Fruit fly (Drosophila melanogaster) whole organism, prepupa: ENCODE data around the gene Ucp4A.

ENCODE experiments used
- Blimp-1 ChIP-seq: fragments of 200-800 bp; sonication (Bioruptor generic); optimal IDR thresholded peaks from 3 replicates; lab custom pipeline; 2017; ENCODE audit warnings: missing biosample characterization, missing genetic modification characterization, mild to moderate bottlenecking, moderate library complexity, missing genetic modification reagents
- CG10631 ChIP-seq: fragments of 200-800 bp; sonication (Bioruptor generic); optimal IDR thresholded peaks from 2 replicates; lab custom pipeline; 2016; ENCODE audit warnings: missing biosample characterization, missing genetic modification characterization
- CG10669 ChIP-seq: fragments of 200-800 bp; sonication (Bioruptor generic); optimal IDR thresholded peaks from 3 replicates; lab custom pipeline; 2018; ENCODE audit warnings: missing biosample characterization, mild to moderate bottlenecking, missing genetic modification characterization, moderate library complexity
- CG11294 ChIP-seq: fragments of 200-800 bp; sonication (Bioruptor generic); IDR thresholded peaks from 2 replicates; pipeline ENCODE4 v1.3.6; 2022; ENCODE audit warnings: missing biosample characterization, missing genetic modification characterization
- CG11762 ChIP-seq: fragments of 200-800 bp; sonication (Bioruptor generic); optimal IDR thresholded peaks from 3 replicates; lab custom pipeline; 2016; ENCODE audit warnings: missing biosample characterization, missing genetic modification characterization; ENCODE audit not compliant: insufficient read depth
- CG11902 ChIP-seq: fragments of 200-800 bp; sonication (Bioruptor generic); optimal IDR thresholded peaks from 3 replicates; lab custom pipeline; 2016; ENCODE audit warnings: missing biosample characterization, missing genetic modification characterization
- CG15336 ChIP-seq: fragments of 200-800 bp; sonication (Bioruptor generic); IDR thresholded peaks from 2 replicates; pipeline ENCODE4 v1.3.6; 2022; ENCODE audit warnings: missing biosample characterization, missing genetic modification characterization
- CG1621 ChIP-seq: fragments of 200-800 bp; sonication (Bioruptor generic); optimal IDR thresholded peaks from 3 replicates; lab custom pipeline; 2018; ENCODE audit warnings: missing biosample characterization, mild to moderate bottlenecking, missing genetic modification characterization
- CG3032 ChIP-seq: fragments of 200-800 bp; optimal IDR thresholded peaks from 2 replicates; lab custom pipeline; 2019; ENCODE audit warnings: missing biosample characterization, mild to moderate bottlenecking, missing genetic modification characterization, moderate library complexity
- CG31627 ChIP-seq: fragments of 200-800 bp; sonication (Bioruptor generic); optimal IDR thresholded peaks from 3 replicates; lab custom pipeline; 2016; ENCODE audit warnings: missing biosample characterization, missing genetic modification characterization
- CG32006 ChIP-seq: fragments of 200-800 bp; sonication (Bioruptor generic); optimal IDR thresholded peaks from 3 replicates; lab custom pipeline; 2017; ENCODE audit warnings: missing biosample characterization, mild to moderate bottlenecking, missing genetic modification characterization
- CG34406 ChIP-seq: fragments of 200-800 bp; sonication (Bioruptor generic); optimal IDR thresholded peaks from 3 replicates; lab custom pipeline; 2016; ENCODE audit warnings: missing biosample characterization, missing genetic modification characterization
- CG3919 ChIP-seq: fragments of 200-800 bp; sonication (Bioruptor generic); optimal IDR thresholded peaks from 3 replicates; lab custom pipeline; 2016; ENCODE audit warnings: missing biosample characterization, missing genetic modification characterization
- CG4318 ChIP-seq: fragments of 200-800 bp; sonication (Bioruptor generic); optimal IDR thresholded peaks from 3 replicates; lab custom pipeline; 2017; ENCODE audit warnings: missing biosample characterization, mild to moderate bottlenecking, missing genetic modification characterization
- CG6163 ChIP-seq: fragments of 200-800 bp; sonication (Bioruptor generic); IDR thresholded peaks from 3 replicates; pipeline ENCODE4 v1.3.6; 2022; ENCODE audit warnings: missing biosample characterization, missing genetic modification characterization
- CG6276 ChIP-seq: fragments of 200-800 bp; sonication (Bioruptor generic); optimal IDR thresholded peaks from 2 replicates; lab custom pipeline; 2017; ENCODE audit warnings: missing biosample characterization, mild to moderate bottlenecking, missing genetic modification characterization
- CG6792 ChIP-seq: fragments of 200-800 bp; sonication (Bioruptor generic); optimal IDR thresholded peaks from 3 replicates; lab custom pipeline; 2016; ENCODE audit warnings: missing biosample characterization, missing genetic modification characterization
- CG6808 ChIP-seq: fragments of 200-800 bp; sonication (Bioruptor generic); optimal IDR thresholded peaks from 3 replicates; lab custom pipeline; 2017; ENCODE audit warnings: missing biosample characterization, missing genetic modification characterization, mild to moderate bottlenecking, moderate library complexity, missing genetic modification reagents
- CG7368 ChIP-seq: fragments of 200-800 bp; sonication (Bioruptor generic); optimal IDR thresholded peaks from 3 replicates; lab custom pipeline; 2016; ENCODE audit warnings: missing biosample characterization, missing genetic modification characterization
- CG8119 ChIP-seq: fragments of 200-800 bp; sonication (Bioruptor generic); IDR thresholded peaks from 3 replicates; pipeline ENCODE4 v1.3.6; 2022; ENCODE audit warnings: missing biosample characterization, missing genetic modification characterization
- CG8319 ChIP-seq: fragments of 200-800 bp; sonication (Bioruptor generic); optimal IDR thresholded peaks from 3 replicates; lab custom pipeline; 2016; ENCODE audit warnings: missing biosample characterization, missing genetic modification characterization
- CG8632 ChIP-seq: fragments of 200-800 bp; sonication (Bioruptor generic); optimal IDR thresholded peaks from 3 replicates; lab custom pipeline; 2016; ENCODE audit warnings: missing biosample characterization, missing genetic modification characterization
- CG9139 ChIP-seq: fragments of 200-800 bp; sonication (Bioruptor generic); optimal IDR thresholded peaks from 3 replicates; lab custom pipeline; 2017; ENCODE audit warnings: missing biosample characterization, mild to moderate bottlenecking, missing genetic modification characterization
- Eip75B ChIP-seq: fragments of 200-800 bp; sonication (Bioruptor generic); optimal IDR thresholded peaks from 3 replicates; lab custom pipeline; 2016; ENCODE audit warnings: missing biosample characterization, missing genetic modification characterization
- Eip93F ChIP-seq: fragments of 200-800 bp; sonication (Bioruptor generic); optimal IDR thresholded peaks from 2 replicates; lab custom pipeline; 2016; ENCODE audit warnings: missing biosample characterization, mild to moderate bottlenecking, missing genetic modification characterization
- Ets96B ChIP-seq: fragments of 200-800 bp; optimal IDR thresholded peaks from 2 replicates; lab custom pipeline; 2019; ENCODE audit warnings: missing biosample characterization, mild to moderate bottlenecking, missing genetic modification characterization, moderate library complexity
- Gug ChIP-seq: fragments of 200-800 bp; sonication (Bioruptor generic); IDR thresholded peaks from 2 replicates; pipeline ENCODE4 v1.3.6; 2022; ENCODE audit warnings: missing biosample characterization, missing genetic modification characterization
- Hr38 ChIP-seq: sonication (Bioruptor generic); optimal IDR thresholded peaks from 2 replicates; lab custom pipeline; 2016; ENCODE audit warnings: missing biosample characterization, missing genetic modification characterization
- Hr39 ChIP-seq: fragments of 200-800 bp; sonication (Bioruptor generic); optimal IDR thresholded peaks from 2 replicates; lab custom pipeline; 2016; ENCODE audit warnings: missing biosample characterization, missing genetic modification characterization
- Hr4 ChIP-seq: fragments of 200-800 bp; sonication (Bioruptor generic); optimal IDR thresholded peaks from 3 replicates; lab custom pipeline; 2016; ENCODE audit warnings: missing biosample characterization, missing genetic modification characterization
- Lpt ChIP-seq: fragments of 200-800 bp; sonication (Bioruptor generic); optimal IDR thresholded peaks from 3 replicates; lab custom pipeline; 2016; ENCODE audit warnings: missing biosample characterization, missing genetic modification characterization
- Met ChIP-seq: fragments of 200-800 bp; sonication (Bioruptor generic); optimal IDR thresholded peaks from 3 replicates; lab custom pipeline; 2016; ENCODE audit warnings: missing biosample characterization, missing genetic modification characterization
- Smox ChIP-seq: fragments of 200-800 bp; sonication (Bioruptor generic); optimal IDR thresholded peaks from 3 replicates; lab custom pipeline; 2016; ENCODE audit warnings: missing biosample characterization, missing genetic modification characterization
- Sox102F ChIP-seq: fragments of 200-800 bp; sonication (Bioruptor generic); optimal IDR thresholded peaks from 2 replicates; lab custom pipeline; 2016; ENCODE audit warnings: missing biosample characterization, mild to moderate bottlenecking, missing genetic modification characterization
- Sox14 ChIP-seq: fragments of 200-800 bp; sonication (Bioruptor generic); optimal IDR thresholded peaks from 3 replicates; lab custom pipeline; 2016; ENCODE audit warnings: missing biosample characterization, missing genetic modification characterization
- acj6 ChIP-seq: fragments of 200-800 bp; sonication (Bioruptor generic); optimal IDR thresholded peaks from 3 replicates; lab custom pipeline; 2016; ENCODE audit warnings: missing biosample characterization, missing genetic modification characterization
- cyc ChIP-seq: fragments of 200-800 bp; sonication (Bioruptor generic); optimal IDR thresholded peaks from 3 replicates; lab custom pipeline; 2016; ENCODE audit warnings: missing biosample characterization, missing genetic modification characterization
- dac ChIP-seq: fragments of 200-800 bp; sonication (Bioruptor generic); optimal IDR thresholded peaks from 2 replicates; lab custom pipeline; 2017; ENCODE audit warnings: missing biosample characterization, mild to moderate bottlenecking, missing genetic modification characterization
- eg ChIP-seq: fragments of 200-800 bp; sonication (Bioruptor generic); IDR thresholded peaks from 3 replicates; pipeline ENCODE4 v1.3.6; 2022; ENCODE audit warnings: missing biosample characterization, missing genetic modification characterization
- fkh ChIP-seq: fragments of 200-800 bp; sonication (Bioruptor generic); optimal IDR thresholded peaks from 3 replicates; lab custom pipeline; 2017; ENCODE audit warnings: missing biosample characterization, mild to moderate bottlenecking, missing genetic modification characterization, moderate library complexity
- lz ChIP-seq: fragments of 200-800 bp; sonication (Bioruptor generic); optimal IDR thresholded peaks from 3 replicates; lab custom pipeline; 2016; ENCODE audit warnings: missing biosample characterization, missing genetic modification characterization
- net ChIP-seq: fragments of 200-800 bp; sonication (Bioruptor generic); optimal IDR thresholded peaks from 3 replicates; lab custom pipeline; 2016; ENCODE audit warnings: missing biosample characterization, missing genetic modification characterization
- pdm3 ChIP-seq: fragments of 200-800 bp; sonication (Bioruptor generic); optimal IDR thresholded peaks from 3 replicates; lab custom pipeline; 2016; ENCODE audit warnings: missing biosample characterization, missing genetic modification characterization
- salr ChIP-seq, 2 experiments: fragments of 200-800 bp; sonication (Bioruptor generic); optimal IDR thresholded peaks; 3 replicates each; lab custom pipeline; 2016 to 2018; ENCODE audit warnings: missing biosample characterization in 2 of 2, missing genetic modification characterization in 2 of 2, mild to moderate bottlenecking in 1 of 2
- spab ChIP-seq: fragments of 200-800 bp; sonication (Bioruptor generic); optimal IDR thresholded peaks from 2 replicates; lab custom pipeline; 2017; ENCODE audit warnings: missing biosample characterization, mild to moderate bottlenecking, missing genetic modification characterization, missing genetic modification reagents
- ss ChIP-seq, 2 experiments: fragments of 200-800 bp; sonication (Bioruptor generic); optimal IDR thresholded peaks; 2 replicates in 1 of 2; 3 replicates in 1 of 2; lab custom pipeline; 2017 to 2018; ENCODE audit warnings: mild to moderate bottlenecking in 2 of 2, missing biosample characterization in 2 of 2, missing genetic modification characterization in 2 of 2, moderate library complexity in 1 of 2
- svp ChIP-seq: fragments of 200-800 bp; sonication (Bioruptor generic); peaks from one replicate; lab custom pipeline; 2016; ENCODE audit warnings: missing biosample characterization, missing genetic modification characterization
- topi ChIP-seq: fragments of 200-800 bp; sonication (Bioruptor generic); optimal IDR thresholded peaks from 3 replicates; lab custom pipeline; 2016; ENCODE audit warnings: missing biosample characterization, missing genetic modification characterization
- vri ChIP-seq: fragments of 200-800 bp; sonication (Bioruptor generic); optimal IDR thresholded peaks from 3 replicates; lab custom pipeline; 2016; ENCODE audit warnings: missing biosample characterization, mild to moderate bottlenecking, missing genetic modification characterization

Gene Ucp4A

DNA sequence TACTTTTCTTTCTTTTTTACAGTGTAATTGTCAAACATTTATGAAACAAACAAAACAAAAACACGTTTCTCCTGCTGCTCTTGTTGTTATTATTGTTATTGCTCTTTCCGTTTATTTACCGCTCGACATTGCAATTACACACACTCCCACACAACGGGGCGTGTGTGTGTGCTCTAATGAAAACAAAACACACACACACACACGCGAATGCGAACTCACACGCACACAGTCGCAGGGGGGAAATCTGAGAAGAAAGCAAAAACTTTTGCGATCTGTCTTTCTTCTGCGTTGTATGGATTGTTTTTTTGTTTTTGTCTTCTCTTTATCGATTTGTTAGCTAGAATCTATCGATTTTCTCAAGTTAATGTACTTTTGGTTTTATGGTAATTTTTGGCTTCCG is 33.2 kb downstream of the Ucp4A start:
- TF ChIP-seq CG32006 (GFP tag; lab: Kevin White, UChicago): no peak
- peak; percentile 26 for TF ChIP-seq Sox14
- TF ChIP-seq vri: no peak
- no peak for TF ChIP-seq dac (GFP tag; lab: Kevin White, UChicago)
- TF ChIP-seq pdm3 (GFP tag; lab: Kevin White, UChicago): no peak
- no peak for TF ChIP-seq Ets96B (tag; lab: Kevin White, UChicago)
- no peak for TF ChIP-seq CG3032 (tag; lab: Kevin White, UChicago)
- TF ChIP-seq CG6792 (GFP tag; lab: Kevin White, UChicago): peak; percentile 19
- 0 out of 3 replicates have a peak, but pooled peaks have one; percentile 31 for TF ChIP-seq eg (GFP tag; lab: Robert Waterston, UW)
- no peak for TF ChIP-seq ss (GFP tag; optimal IDR thresholded peaks at IDR 0.05; lab: Kevin White, UChicago)
- TF ChIP-seq fkh (GFP tag; lab: Kevin White, UChicago): no peak
- no peak for TF ChIP-seq Eip75B
- no peak for TF ChIP-seq Gug
- TF ChIP-seq CG8119 (GFP tag; lab: Robert Waterston, UW): no peak; the same call in 2 of the 3 replicates
- TF ChIP-seq CG3919 (GFP tag; lab: Kevin White, UChicago): no peak
- 0 out of 3 replicates have a peak, but pooled peaks have one; percentile 14 for TF ChIP-seq CG6163 (GFP tag; lab: Robert Waterston, UW)
- no peak for TF ChIP-seq CG34406 (GFP tag; lab: Kevin White, UChicago)

DNA sequence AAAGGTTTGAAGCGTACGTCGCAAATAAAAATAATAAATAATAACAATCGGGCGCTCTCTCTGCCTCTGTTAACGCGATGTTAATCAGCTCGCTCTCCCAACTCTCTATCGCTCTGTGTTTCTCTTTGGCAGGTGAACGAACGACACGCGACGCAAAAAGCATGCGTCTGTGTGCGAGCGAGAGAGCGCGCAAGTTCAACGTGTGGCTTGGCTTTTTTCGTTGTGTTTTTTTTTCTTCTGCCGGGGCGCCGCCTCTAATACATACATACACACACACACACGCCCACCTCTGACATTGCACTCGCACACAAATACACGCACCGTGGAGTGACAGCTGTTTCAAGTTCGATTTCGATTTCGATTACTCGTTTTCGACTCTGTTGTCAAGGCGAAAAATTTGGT is 33.9 kb downstream of the Ucp4A start:
- TF ChIP-seq dac (GFP tag; lab: Kevin White, UChicago) (no peak), spab (GFP tag; lab: Kevin White, UChicago) (no peak), topi (GFP tag; lab: Kevin White, UChicago) (no peak), CG15336 (GFP tag; lab: Robert Waterston, UW) (peak; percentile 55; the same call in 1 of the 2 replicates), Eip93F (GFP tag; lab: Kevin White, UChicago) (peak; percentile 29), Hr38 (no peak), CG3032 (tag; lab: Kevin White, UChicago) (no peak), Hr39 (GFP tag; lab: Kevin White, UChicago) (no peak), CG6276 (GFP tag; lab: Kevin White, UChicago) (peak; percentile 11), CG6792 (GFP tag; lab: Kevin White, UChicago) (no peak), Sox102F (GFP tag; lab: Kevin White, UChicago) (no peak), CG9139 (GFP tag; lab: Kevin White, UChicago) (peak; percentile 69), pdm3 (GFP tag; lab: Kevin White, UChicago) (no peak), CG10631 (GFP tag; lab: Kevin White, UChicago) (no peak), net (no peak), CG11294 (GFP tag; lab: Robert Waterston, UW) (no peak), CG31627 (no peak), Met (GFP tag; lab: Kevin White, UChicago) (peak; percentile 35), eg (GFP tag; lab: Robert Waterston, UW) (peak; percentile 77; the same call in 2 of the 3 replicates), svp (GFP tag; lab: Kevin White, UChicago) (peak; percentile 94), salr (GFP tag; optimal IDR thresholded peaks at IDR 0.05; lab: Kevin White, UChicago) (no peak), ss (GFP tag; optimal IDR thresholded peaks at IDR 0.05; lab: Kevin White, UChicago) (peak; percentile 68), acj6 (GFP tag; lab: Kevin White, UChicago) (no peak), CG6808 (GFP tag; lab: Kevin White, UChicago) (peak; percentile 23), Smox (GFP tag; lab: Kevin White, UChicago) (no peak), CG10669 (GFP tag; lab: Kevin White, UChicago) (no peak), CG3919 (GFP tag; lab: Kevin White, UChicago) (no peak), CG8319 (no peak), Blimp-1 (GFP tag; lab: Kevin White, UChicago) (no peak), CG1621 (peak; percentile 10), vri (peak; percentile 17), cyc (GFP tag; lab: Kevin White, UChicago) (no peak), CG4318 (GFP tag; lab: Kevin White, UChicago) (no peak), CG8119 (GFP tag; lab: Robert Waterston, UW) (peak; percentile 45; the same call in 2 of the 3 replicates), lz (GFP tag; lab: Kevin White, UChicago) (no peak), Hr4 (GFP tag; lab: Kevin White, UChicago) (no peak), CG7368 (GFP tag; lab: Kevin White, UChicago) (no peak), CG11762 (GFP tag; lab: Kevin White, UChicago) (no peak), Sox14 (no peak), CG11902 (GFP tag; lab: Kevin White, UChicago) (no peak), Lpt (GFP tag; lab: Kevin White, UChicago) (no peak), CG34406 (GFP tag; lab: Kevin White, UChicago) (peak; percentile 16), fkh (GFP tag; lab: Kevin White, UChicago) (no peak), CG8632 (GFP tag; lab: Kevin White, UChicago) (no peak)
